Worm (Caenorhabditis elegans): Measurements from ENCODE around the gene sca-1.

ce11 chrIII:10815199-10815598 lies 1.5 kb downstream of the sca-1 start:
- TF ChIP-seq ceh-83 (GFP tag; optimal IDR thresholded peaks at IDR 0.05): no peak
- no peak for TF ChIP-seq lin-13 (tag; optimal IDR thresholded peaks at IDR 0.05)
- no peak for TF ChIP-seq pha-4 (tag; optimal IDR thresholded peaks at IDR 0.05)
- TF ChIP-seq elt-1 (tag; optimal IDR thresholded peaks at IDR 0.05; ENCODE audit: borderline replicate concordance, insufficient read depth): no peak
- no peak for TF ChIP-seq unc-62 (GFP tag; optimal IDR thresholded peaks at IDR 0.05)
- no peak for TF ChIP-seq snpc-4 (tag; optimal IDR thresholded peaks at IDR 0.05)
- no peak for TF ChIP-seq mls-2 (tag; optimal IDR thresholded peaks at IDR 0.05)
- TF ChIP-seq nhr-76 (tag; optimal IDR thresholded peaks at IDR 0.05): no peak
- no peak for TF ChIP-seq mab-5 (tag; optimal IDR thresholded peaks at IDR 0.05)
- no peak for TF ChIP-seq nhr-28 (tag; optimal IDR thresholded peaks at IDR 0.05)
- TF ChIP-seq sptf-1 (tag; optimal IDR thresholded peaks at IDR 0.05): no peak
- no peak for TF ChIP-seq ham-2 (GFP tag; optimal IDR thresholded peaks at IDR 0.05)
- no peak for TF ChIP-seq blmp-1 (tag; optimal IDR thresholded peaks at IDR 0.05)

Data from whole organism, mixed stage, embryonic.